Worm (Caenorhabditis elegans) whole organism, L1 larva: ENCODE results near the gene R08C7.12.

Experiments used
- C04F5.9 ChIP-seq: sonication (generic microtip); optimal IDR thresholded peaks from 2 replicates; lab custom pipeline; 2016; ENCODE audit warnings: missing genetic modification characterization, missing compliant biosample characterization
- C34B4.2 ChIP-seq: sonication (generic microtip); optimal IDR thresholded peaks from 2 replicates; lab custom pipeline; 2017; ENCODE audit warnings: mild to moderate bottlenecking, missing genetic modification characterization, missing compliant biosample characterization
- Y116A8C.19 ChIP-seq: sonication (generic microtip); optimal IDR thresholded peaks from 2 replicates; lab custom pipeline; 2016; ENCODE audit warnings: missing compliant biosample characterization, missing genetic modification characterization, borderline replicate concordance
- aha-1 ChIP-seq: fragments of 150-350 bp; optimal IDR thresholded peaks from 2 replicates; lab custom pipeline; 2014; ENCODE audit warnings: missing biosample characterization, missing genetic modification characterization
- alr-1 ChIP-seq: fragments of 200-800 bp; sonication (Bioruptor generic); optimal IDR thresholded peaks from 2 replicates; lab custom pipeline; 2018; ENCODE audit warnings: borderline replicate concordance, mild to moderate bottlenecking, missing genetic modification characterization, missing compliant biosample characterization
- aly-2 ChIP-seq: fragments of 150-350 bp; optimal IDR thresholded peaks from 2 replicates; lab custom pipeline; 2014; ENCODE audit warnings: missing biosample characterization, missing genetic modification characterization
- ama-1 ChIP-seq: fragments of 150-350 bp; optimal IDR thresholded peaks from 2 replicates; lab custom pipeline; 2014
- ceh-88 ChIP-seq: fragments of 200-800 bp; sonication (Bioruptor generic); IDR thresholded peaks from 2 replicates; pipeline ENCODE4 v1.3.6; 2022; ENCODE audit warnings: missing genetic modification characterization, missing compliant biosample characterization
- ceh-90 ChIP-seq: sonication (generic microtip); optimal IDR thresholded peaks from 2 replicates; lab custom pipeline; 2016; ENCODE audit warnings: missing genetic modification characterization, missing compliant biosample characterization
- ces-1 ChIP-seq: fragments of 150-350 bp; optimal IDR thresholded peaks from 2 replicates; lab custom pipeline; 2014; ENCODE audit warnings: missing biosample characterization, missing genetic modification reagents, missing genetic modification characterization
- dpl-1 ChIP-seq, 3 experiments: fragments of 150-350 bp in 2 of 3; sonication (generic microtip) in 1 of 3; optimal IDR thresholded peaks; 2 replicates each; lab custom pipeline; 2014 to 2017; ENCODE audit warnings: missing biosample characterization in 3 of 3, missing genetic modification characterization in 3 of 3, missing genetic modification reagents in 3 of 3
- dsc-1 ChIP-seq: sonication (generic microtip); optimal IDR thresholded peaks from 2 replicates; lab custom pipeline; 2016; ENCODE audit warnings: mild to moderate bottlenecking, missing genetic modification characterization, missing compliant biosample characterization
- efl-1 ChIP-seq, 4 experiments: fragments of 150-350 bp; optimal IDR thresholded peaks in 3 of 4; peaks in 1 of 4; 1 replicate in 1 of 4; 2 replicates in 3 of 4; lab custom pipeline; 2014; ENCODE audit warnings: missing biosample characterization in 2 of 4, missing genetic modification characterization in 2 of 4, missing genetic modification reagents in 2 of 4
- egl-27 ChIP-seq, 2 experiments: fragments of 150-350 bp in 1 of 2; sonication (generic microtip); optimal IDR thresholded peaks; 3 replicates each; lab custom pipeline; 2017 to 2018; ENCODE audit warnings: missing biosample characterization in 2 of 2, missing genetic modification characterization in 2 of 2, missing genetic modification reagents in 2 of 2
- elt-3 ChIP-seq, 6 experiments: fragments of 150-350 bp in 1 of 6; sonication (generic microtip); optimal IDR thresholded peaks; 2 replicates each; lab custom pipeline; 2017 to 2018; ENCODE audit warnings: missing biosample characterization in 6 of 6, missing genetic modification characterization in 6 of 6, inconsistent platforms in 1 of 6
- fkh-4 ChIP-seq: sonication (generic microtip); optimal IDR thresholded peaks from 2 replicates; lab custom pipeline; 2016; ENCODE audit warnings: missing compliant biosample characterization, missing genetic modification characterization, borderline replicate concordance
- fos-1 ChIP-seq: fragments of 150-350 bp; optimal IDR thresholded peaks from 2 replicates; lab custom pipeline; 2014; ENCODE audit warnings: missing biosample characterization, missing genetic modification characterization
- grh-1 ChIP-seq: fragments of 200-800 bp; sonication (Bioruptor generic); IDR thresholded peaks from 2 replicates; pipeline ENCODE4 v1.3.6; 2022; ENCODE audit warnings: missing genetic modification reagents, missing genetic modification characterization, missing compliant biosample characterization
- irx-1 ChIP-seq: sonication (generic microtip); optimal IDR thresholded peaks from 2 replicates; lab custom pipeline; 2016; ENCODE audit warnings: missing genetic modification characterization, missing compliant biosample characterization
- lin-13 ChIP-seq: fragments of 150-350 bp; optimal IDR thresholded peaks from 2 replicates; lab custom pipeline; 2014; ENCODE audit warnings: missing biosample characterization, missing genetic modification reagents, missing genetic modification characterization
- lin-15B ChIP-seq: fragments of 150-350 bp; sonication (generic microtip); optimal IDR thresholded peaks from 3 replicates; lab custom pipeline; 2014; ENCODE audit warnings: missing biosample characterization, missing genetic modification characterization
- lin-35 ChIP-seq, 2 experiments: fragments of 150-350 bp; optimal IDR thresholded peaks; 2 replicates each; lab custom pipeline; 2014; ENCODE audit warnings: missing biosample characterization in 2 of 2, missing genetic modification characterization in 2 of 2, missing genetic modification reagents in 2 of 2
- lin-39 ChIP-seq: fragments of 150-350 bp; optimal IDR thresholded peaks from 2 replicates; lab custom pipeline; 2014; ENCODE audit warnings: missing biosample characterization, missing genetic modification reagents, missing genetic modification characterization
- lsy-2 ChIP-seq, 2 experiments: fragments of 150-350 bp; optimal IDR thresholded peaks; 2 replicates each; lab custom pipeline; 2014; ENCODE audit warnings: missing biosample characterization in 2 of 2, missing genetic modification characterization in 2 of 2
- mab-9 ChIP-seq: fragments of 200-800 bp; sonication (Bioruptor generic); IDR thresholded peaks from 2 replicates; pipeline ENCODE4 v1.3.6; 2022; ENCODE audit warnings: missing genetic modification reagents, missing genetic modification characterization, missing compliant biosample characterization
- nhr-11 ChIP-seq: fragments of 150-350 bp; optimal IDR thresholded peaks from 2 replicates; lab custom pipeline; 2014; ENCODE audit warnings: missing biosample characterization, missing genetic modification characterization
- nhr-19 ChIP-seq: fragments of 200-800 bp; sonication (Bioruptor generic); conservative IDR thresholded peaks from 2 replicates; pipeline ENCODE4 v1.3.6; 2022; ENCODE audit warnings: missing genetic modification characterization, missing compliant biosample characterization
- nhr-20 ChIP-seq: sonication (generic microtip); optimal IDR thresholded peaks from 2 replicates; lab custom pipeline; 2016; ENCODE audit warnings: mild to moderate bottlenecking, missing genetic modification characterization, missing compliant biosample characterization
- nhr-237 ChIP-seq: fragments of 150-350 bp; optimal IDR thresholded peaks from 2 replicates; lab custom pipeline; 2014; ENCODE audit warnings: missing biosample characterization, missing genetic modification characterization
- nhr-28 ChIP-seq: fragments of 150-350 bp; optimal IDR thresholded peaks from 2 replicates; lab custom pipeline; 2014; ENCODE audit warnings: missing biosample characterization, missing genetic modification characterization
- nhr-47 ChIP-seq: sonication (generic microtip); optimal IDR thresholded peaks from 2 replicates; lab custom pipeline; 2016; ENCODE audit warnings: mild to moderate bottlenecking, missing genetic modification characterization, moderate library complexity, missing compliant biosample characterization
- nhr-76 ChIP-seq: sonication (generic microtip); optimal IDR thresholded peaks from 2 replicates; lab custom pipeline; 2017; ENCODE audit warnings: missing biosample characterization, missing genetic modification characterization
- nhr-84 ChIP-seq: sonication (generic microtip); optimal IDR thresholded peaks from 2 replicates; lab custom pipeline; 2017; ENCODE audit warnings: missing biosample characterization, missing genetic modification characterization
- nhr-85 ChIP-seq: sonication (generic microtip); peaks from one replicate; lab custom pipeline; 2016; ENCODE audit warnings: missing genetic modification characterization, inconsistent platforms, missing compliant biosample characterization
- nhr-90 ChIP-seq: sonication (generic microtip); optimal IDR thresholded peaks from 2 replicates; lab custom pipeline; 2016; ENCODE audit warnings: mild to moderate bottlenecking, missing genetic modification characterization, missing compliant biosample characterization; ENCODE audit not compliant: poor library complexity
- pag-3 ChIP-seq: sonication (generic microtip); optimal IDR thresholded peaks from 2 replicates; lab custom pipeline; 2017; ENCODE audit warnings: missing genetic modification characterization, mild to moderate bottlenecking, missing compliant biosample characterization, antibody characterized with exemption, borderline replicate concordance; ENCODE audit not compliant: insufficient read depth
- pax-3 ChIP-seq: fragments of 200-800 bp; sonication (Bioruptor generic); optimal IDR thresholded peaks from 2 replicates; lab custom pipeline; 2018; ENCODE audit warnings: mild to moderate bottlenecking, missing genetic modification characterization, moderate library complexity, missing compliant biosample characterization
- pqm-1 ChIP-seq: sonication (generic microtip); optimal IDR thresholded peaks from 3 replicates; lab custom pipeline; 2017; ENCODE audit warnings: missing biosample characterization, missing genetic modification characterization
- rnt-1 ChIP-seq: sonication (generic microtip); optimal IDR thresholded peaks from 2 replicates; lab custom pipeline; 2016; ENCODE audit warnings: mild to moderate bottlenecking, missing genetic modification characterization, moderate library complexity, missing compliant biosample characterization
- snu-23 ChIP-seq: sonication (generic microtip); optimal IDR thresholded peaks from 2 replicates; lab custom pipeline; 2016; ENCODE audit warnings: missing genetic modification characterization, missing compliant biosample characterization
- sup-37 ChIP-seq: fragments of 200-800 bp; sonication (Bioruptor generic); optimal IDR thresholded peaks from 2 replicates; lab custom pipeline; 2018; ENCODE audit warnings: mild to moderate bottlenecking, missing genetic modification characterization, missing compliant biosample characterization
- swsn-7 ChIP-seq: sonication (generic microtip); optimal IDR thresholded peaks from 2 replicates; lab custom pipeline; 2016; ENCODE audit warnings: missing genetic modification characterization, missing compliant biosample characterization
- tbx-2 ChIP-seq: sonication (generic microtip); optimal IDR thresholded peaks from 2 replicates; lab custom pipeline; 2016; ENCODE audit warnings: missing genetic modification characterization, missing compliant biosample characterization
- unc-130 ChIP-seq: fragments of 150-350 bp; optimal IDR thresholded peaks from 2 replicates; lab custom pipeline; 2017; ENCODE audit warnings: missing biosample characterization, missing genetic modification characterization, inconsistent platforms
- unc-86 ChIP-seq: sonication (generic microtip); optimal IDR thresholded peaks from 2 replicates; lab custom pipeline; 2016; ENCODE audit warnings: missing genetic modification characterization, missing compliant biosample characterization
- unc-98 ChIP-seq: fragments of 200-800 bp; sonication (Bioruptor generic); IDR thresholded peaks from 2 replicates; pipeline ENCODE4 v1.3.6; 2022; ENCODE audit warnings: missing genetic modification characterization, missing compliant biosample characterization
- xbp-1 ChIP-seq: sonication (generic microtip); optimal IDR thresholded peaks from 2 replicates; lab custom pipeline; 2016; ENCODE audit warnings: missing genetic modification characterization, missing compliant biosample characterization
- zag-1 ChIP-seq: fragments of 150-350 bp; optimal IDR thresholded peaks from 2 replicates; lab custom pipeline; 2014; ENCODE audit warnings: missing biosample characterization, missing genetic modification characterization
- zip-4 ChIP-seq: fragments of 200-800 bp; sonication (Bioruptor generic); optimal IDR thresholded peaks from 2 replicates; lab custom pipeline; 2018; ENCODE audit warnings: mild to moderate bottlenecking, missing genetic modification characterization, moderate library complexity, missing compliant biosample characterization
- ztf-11 ChIP-seq, 2 experiments: sonication (generic microtip); optimal IDR thresholded peaks; 2 replicates each; lab custom pipeline; 2016 to 2017; ENCODE audit warnings: missing genetic modification characterization in 2 of 2, missing biosample characterization in 1 of 2, missing compliant biosample characterization in 1 of 2

Gene R08C7.12

DNA sequence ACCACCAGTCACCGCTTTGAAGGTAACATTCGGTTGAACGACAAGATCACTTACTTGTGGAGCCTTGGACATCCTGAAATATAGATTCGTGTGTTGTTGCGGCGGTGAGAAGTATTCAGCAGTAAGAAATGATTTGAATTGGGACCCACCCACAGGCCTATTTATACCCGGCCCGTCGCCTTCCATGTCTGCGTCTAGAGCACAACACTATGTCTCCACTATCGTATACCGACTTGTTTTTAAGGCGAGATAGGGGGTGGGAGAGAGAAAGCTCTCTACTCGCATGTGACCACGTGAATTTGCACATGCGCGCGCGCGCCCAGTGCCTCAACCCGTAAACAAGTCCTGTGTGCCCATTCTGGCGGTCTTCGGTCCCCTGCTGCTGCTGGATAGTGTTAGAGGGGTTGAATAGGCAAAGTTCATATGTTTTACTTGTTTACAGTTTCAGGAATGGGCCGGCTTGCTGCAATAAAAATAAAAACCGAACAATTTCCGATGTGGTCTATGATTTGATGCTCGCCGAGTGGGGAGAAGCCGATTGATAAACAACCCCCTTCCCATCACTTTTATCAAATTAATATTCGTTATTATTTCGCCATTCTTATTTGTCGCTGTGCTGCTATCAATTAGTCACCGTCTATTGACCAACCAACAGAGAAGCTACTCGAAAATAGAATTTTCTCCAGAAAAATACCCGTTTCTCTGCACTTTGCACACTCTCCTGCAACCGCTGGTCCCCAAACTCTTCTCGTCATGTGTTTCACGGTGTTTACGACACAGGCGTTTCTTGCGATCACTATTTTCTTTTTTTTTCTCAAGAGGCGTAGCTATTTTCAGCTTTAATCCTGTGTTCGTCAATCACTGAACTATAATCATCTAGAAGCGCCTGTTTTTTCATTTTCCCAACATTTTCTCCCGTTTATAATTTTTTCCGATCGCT is 20.5 kb downstream of the R08C7.12 start (continued):
- peak; percentile 36 for TF ChIP-seq zip-4 (GFP tag; lab: Kevin White, UChicago)
- peak; percentile 72 for TF ChIP-seq nhr-20
- peak; percentile 30 for TF ChIP-seq xbp-1
- TF ChIP-seq grh-1 = no peak
- no peak for TF ChIP-seq ztf-11 (tag; optimal IDR thresholded peaks at IDR 0.05; lab: Kevin White, UChicago)
- peak; percentile 70 to 72 for TF ChIP-seq lin-35 (GFP tag; optimal IDR thresholded peaks at IDR 0.05; lab: Kevin White, UChicago)
- TF ChIP-seq pag-3 (tag; lab: Kevin White, UChicago) = no peak
- TF ChIP-seq irx-1 (tag; lab: Kevin White, UChicago) = peak; percentile 28
- TF ChIP-seq aly-2 (tag; lab: Kevin White, UChicago) = no peak
- TF ChIP-seq fkh-4 (tag; lab: Kevin White, UChicago) = no peak
- TF ChIP-seq ceh-88 (GFP tag; lab: Robert Waterston, UW) = peak; percentile 80
- no peak for TF ChIP-seq nhr-28
- peak; percentile 79 for TF ChIP-seq nhr-19
- TF ChIP-seq pqm-1 = no peak
- TF ChIP-seq ceh-90 (tag; lab: Kevin White, UChicago) = no peak
- TF ChIP-seq nhr-76 = no peak
- TF ChIP-seq Y116A8C.19 (tag; lab: Kevin White, UChicago) = no peak
- TF ChIP-seq aha-1 (tag; lab: Kevin White, UChicago) = no peak
- TF ChIP-seq efl-1 (optimal IDR thresholded peaks at IDR 0.05; lab: Kevin White, UChicago) = peak; percentile 27 to 46
- TF ChIP-seq efl-1 (GFP tag; optimal IDR thresholded peaks at IDR 0.05 in 1 of 2; lab: Kevin White, UChicago) = peak; percentile 40 to 92
- peak; percentile 78 for TF ChIP-seq snu-23 (GFP tag; lab: Kevin White, UChicago)
- TF ChIP-seq nhr-237 (tag; lab: Kevin White, UChicago) = no peak
- no peak for TF ChIP-seq C04F5.9
- no peak for TF ChIP-seq lin-15B (tag; lab: Kevin White, UChicago)
- TF ChIP-seq egl-27 (tag; optimal IDR thresholded peaks at IDR 0.05; lab: Kevin White, UChicago) = no peak
- peak; percentile 61 to 86 for TF ChIP-seq lsy-2 (tag; optimal IDR thresholded peaks at IDR 0.05; lab: Kevin White, UChicago)
- no peak for TF ChIP-seq nhr-11 (tag; lab: Kevin White, UChicago)
- TF ChIP-seq sup-37 (GFP tag; lab: Kevin White, UChicago) = no peak
- TF ChIP-seq alr-1 (tag; lab: Kevin White, UChicago) = no peak
- TF ChIP-seq dpl-1 (GFP tag; optimal IDR thresholded peaks at IDR 0.05; lab: Kevin White, UChicago) = peak; percentile 39 to 49 (median 40)
- TF ChIP-seq nhr-85 (tag; lab: Kevin White, UChicago) = peak; percentile 71
- TF ChIP-seq rnt-1 = peak; percentile 61
- no peak for TF ChIP-seq zag-1 (tag; lab: Kevin White, UChicago)
- no peak for TF ChIP-seq lin-39 (tag; lab: Kevin White, UChicago)
- TF ChIP-seq pax-3 (tag; lab: Kevin White, UChicago) = peak; percentile 68
- TF ChIP-seq nhr-47 = peak; percentile 72
- no peak for TF ChIP-seq mab-9 (GFP tag; lab: Robert Waterston, UW)
- TF ChIP-seq C34B4.2 (tag; lab: Kevin White, UChicago) = no peak
- peak; percentile 63 for TF ChIP-seq tbx-2 (tag; lab: Kevin White, UChicago)
- no peak for TF ChIP-seq dsc-1
- TF ChIP-seq nhr-84 (tag; lab: Kevin White, UChicago) = no peak
- TF ChIP-seq unc-86 (tag; lab: Kevin White, UChicago) = peak; percentile 69
- TF ChIP-seq lin-13 (GFP tag; lab: Kevin White, UChicago) = peak; percentile 75
- TF ChIP-seq ama-1 (lab: Kevin White, UChicago) = peak; percentile 56
- no peak for TF ChIP-seq ces-1 (GFP tag; lab: Kevin White, UChicago)
- no peak for TF ChIP-seq unc-130 (tag; lab: Kevin White, UChicago)
- peak; percentile 44 for TF ChIP-seq nhr-90 (tag; lab: Kevin White, UChicago)
- TF ChIP-seq swsn-7 (tag; lab: Kevin White, UChicago) = peak; percentile 64
- TF ChIP-seq elt-3 (tag; optimal IDR thresholded peaks at IDR 0.05; lab: Kevin White, UChicago) = no peak
- TF ChIP-seq unc-98 (GFP tag; lab: Robert Waterston, UW) = 0 out of 2 replicates have a peak, but pooled peaks have one; percentile 26
- TF ChIP-seq fos-1 = no peak
